Worm (Caenorhabditis elegans) whole organism, L1 larva: Measurements from ENCODE around the gene rps-23.

Experiments
- C04F5.9 ChIP-seq: sonication (generic microtip); optimal IDR thresholded peaks from 2 replicates; lab custom pipeline; 2016; ENCODE audit warnings: missing genetic modification characterization, missing compliant biosample characterization
- C34B4.2 ChIP-seq: sonication (generic microtip); optimal IDR thresholded peaks from 2 replicates; lab custom pipeline; 2017; ENCODE audit warnings: mild to moderate bottlenecking, missing genetic modification characterization, missing compliant biosample characterization
- F16B12.6 ChIP-seq: fragments of 150-350 bp; optimal IDR thresholded peaks from 2 replicates; lab custom pipeline; 2014; ENCODE audit warnings: missing biosample characterization, missing genetic modification characterization
- aha-1 ChIP-seq: fragments of 150-350 bp; optimal IDR thresholded peaks from 2 replicates; lab custom pipeline; 2014; ENCODE audit warnings: missing biosample characterization, missing genetic modification characterization
- alr-1 ChIP-seq: fragments of 200-800 bp; sonication (Bioruptor generic); optimal IDR thresholded peaks from 2 replicates; lab custom pipeline; 2018; ENCODE audit warnings: borderline replicate concordance, mild to moderate bottlenecking, missing genetic modification characterization, missing compliant biosample characterization
- aly-2 ChIP-seq: fragments of 150-350 bp; optimal IDR thresholded peaks from 2 replicates; lab custom pipeline; 2014; ENCODE audit warnings: missing biosample characterization, missing genetic modification characterization
- blmp-1 ChIP-seq: fragments of 150-350 bp; optimal IDR thresholded peaks from 2 replicates; lab custom pipeline; 2014; ENCODE audit warnings: missing biosample characterization, missing genetic modification characterization
- ceh-90 ChIP-seq: sonication (generic microtip); optimal IDR thresholded peaks from 2 replicates; lab custom pipeline; 2016; ENCODE audit warnings: missing genetic modification characterization, missing compliant biosample characterization
- ces-1 ChIP-seq: fragments of 150-350 bp; optimal IDR thresholded peaks from 2 replicates; lab custom pipeline; 2014; ENCODE audit warnings: missing biosample characterization, missing genetic modification reagents, missing genetic modification characterization
- dpl-1 ChIP-seq, 3 experiments: fragments of 150-350 bp in 2 of 3; sonication (generic microtip) in 1 of 3; optimal IDR thresholded peaks; 2 replicates each; lab custom pipeline; 2014 to 2017; ENCODE audit warnings: missing biosample characterization in 3 of 3, missing genetic modification characterization in 3 of 3, missing genetic modification reagents in 3 of 3
- dsc-1 ChIP-seq: sonication (generic microtip); optimal IDR thresholded peaks from 2 replicates; lab custom pipeline; 2016; ENCODE audit warnings: mild to moderate bottlenecking, missing genetic modification characterization, missing compliant biosample characterization
- efl-1 ChIP-seq, 4 experiments: fragments of 150-350 bp; optimal IDR thresholded peaks in 3 of 4; peaks in 1 of 4; 1 replicate in 1 of 4; 2 replicates in 3 of 4; lab custom pipeline; 2014; ENCODE audit warnings: missing biosample characterization in 2 of 4, missing genetic modification characterization in 2 of 4, missing genetic modification reagents in 2 of 4
- elt-2 ChIP-seq: sonication (generic microtip); optimal IDR thresholded peaks from 2 replicates; lab custom pipeline; 2016; ENCODE audit warnings: missing genetic modification characterization, mild to moderate bottlenecking, inconsistent platforms, missing compliant biosample characterization, missing genetic modification reagents
- ets-5 ChIP-seq: fragments of 200-800 bp; sonication (Bioruptor generic); IDR thresholded peaks from 2 replicates; pipeline ENCODE4 v1.3.6; 2022; ENCODE audit warnings: missing genetic modification characterization, missing compliant biosample characterization
- fkh-10 ChIP-seq: sonication (generic microtip); optimal IDR thresholded peaks from 2 replicates; lab custom pipeline; 2017; ENCODE audit warnings: missing biosample characterization, missing genetic modification reagents, missing genetic modification characterization
- fkh-4 ChIP-seq: sonication (generic microtip); optimal IDR thresholded peaks from 2 replicates; lab custom pipeline; 2016; ENCODE audit warnings: missing compliant biosample characterization, missing genetic modification characterization, borderline replicate concordance
- grh-1 ChIP-seq: fragments of 200-800 bp; sonication (Bioruptor generic); IDR thresholded peaks from 2 replicates; pipeline ENCODE4 v1.3.6; 2022; ENCODE audit warnings: missing genetic modification reagents, missing genetic modification characterization, missing compliant biosample characterization
- hpl-2 ChIP-seq: fragments of 150-350 bp; optimal IDR thresholded peaks from 2 replicates; lab custom pipeline; 2014; ENCODE audit warnings: missing biosample characterization, missing genetic modification reagents, missing genetic modification characterization
- irx-1 ChIP-seq: sonication (generic microtip); optimal IDR thresholded peaks from 2 replicates; lab custom pipeline; 2016; ENCODE audit warnings: missing genetic modification characterization, missing compliant biosample characterization
- isw-1 ChIP-seq: fragments of 200-800 bp; sonication (Bioruptor generic); IDR thresholded peaks from 2 replicates; pipeline ENCODE4 v1.3.6; 2022; ENCODE audit warnings: missing genetic modification characterization, missing compliant biosample characterization
- lin-13 ChIP-seq: fragments of 150-350 bp; optimal IDR thresholded peaks from 2 replicates; lab custom pipeline; 2014; ENCODE audit warnings: missing biosample characterization, missing genetic modification reagents, missing genetic modification characterization
- lin-14 ChIP-seq: fragments of 200-800 bp; sonication (Bioruptor generic); optimal IDR thresholded peaks from 2 replicates; lab custom pipeline; 2018; ENCODE audit warnings: mild to moderate bottlenecking, missing genetic modification characterization, moderate library complexity, missing compliant biosample characterization
- lin-15B ChIP-seq: fragments of 150-350 bp; sonication (generic microtip); optimal IDR thresholded peaks from 3 replicates; lab custom pipeline; 2014; ENCODE audit warnings: missing biosample characterization, missing genetic modification characterization
- lin-39 ChIP-seq: fragments of 150-350 bp; optimal IDR thresholded peaks from 2 replicates; lab custom pipeline; 2014; ENCODE audit warnings: missing biosample characterization, missing genetic modification reagents, missing genetic modification characterization
- lir-3 ChIP-seq: sonication (generic microtip); optimal IDR thresholded peaks from 2 replicates; lab custom pipeline; 2016; ENCODE audit warnings: mild to moderate bottlenecking, missing genetic modification characterization, moderate library complexity, missing compliant biosample characterization; ENCODE audit not compliant: poor library complexity
- mep-1 ChIP-seq: fragments of 150-350 bp; optimal IDR thresholded peaks from 2 replicates; lab custom pipeline; 2014; ENCODE audit warnings: missing biosample characterization, missing genetic modification characterization
- nhr-11 ChIP-seq: fragments of 150-350 bp; optimal IDR thresholded peaks from 2 replicates; lab custom pipeline; 2014; ENCODE audit warnings: missing biosample characterization, missing genetic modification characterization
- nhr-12 ChIP-seq: sonication (generic microtip); optimal IDR thresholded peaks from 2 replicates; lab custom pipeline; 2017; ENCODE audit warnings: missing biosample characterization, missing genetic modification characterization
- nhr-20 ChIP-seq: sonication (generic microtip); optimal IDR thresholded peaks from 2 replicates; lab custom pipeline; 2016; ENCODE audit warnings: mild to moderate bottlenecking, missing genetic modification characterization, missing compliant biosample characterization
- nhr-237 ChIP-seq: fragments of 150-350 bp; optimal IDR thresholded peaks from 2 replicates; lab custom pipeline; 2014; ENCODE audit warnings: missing biosample characterization, missing genetic modification characterization
- nhr-28 ChIP-seq: fragments of 150-350 bp; optimal IDR thresholded peaks from 2 replicates; lab custom pipeline; 2014; ENCODE audit warnings: missing biosample characterization, missing genetic modification characterization
- nhr-71 ChIP-seq: sonication (generic microtip); optimal IDR thresholded peaks from 2 replicates; lab custom pipeline; 2016; ENCODE audit warnings: mild to moderate bottlenecking, missing genetic modification characterization, moderate library complexity, missing compliant biosample characterization
- nhr-76 ChIP-seq: sonication (generic microtip); optimal IDR thresholded peaks from 2 replicates; lab custom pipeline; 2017; ENCODE audit warnings: missing biosample characterization, missing genetic modification characterization
- nhr-77 ChIP-seq: fragments of 150-350 bp; optimal IDR thresholded peaks from 2 replicates; lab custom pipeline; 2014; ENCODE audit warnings: missing biosample characterization, missing genetic modification characterization
- nhr-84 ChIP-seq: sonication (generic microtip); optimal IDR thresholded peaks from 2 replicates; lab custom pipeline; 2017; ENCODE audit warnings: missing biosample characterization, missing genetic modification characterization
- nhr-85 ChIP-seq: sonication (generic microtip); peaks from one replicate; lab custom pipeline; 2016; ENCODE audit warnings: missing genetic modification characterization, inconsistent platforms, missing compliant biosample characterization
- nhr-90 ChIP-seq: sonication (generic microtip); optimal IDR thresholded peaks from 2 replicates; lab custom pipeline; 2016; ENCODE audit warnings: mild to moderate bottlenecking, missing genetic modification characterization, missing compliant biosample characterization; ENCODE audit not compliant: poor library complexity
- pag-3 ChIP-seq: sonication (generic microtip); optimal IDR thresholded peaks from 2 replicates; lab custom pipeline; 2017; ENCODE audit warnings: missing genetic modification characterization, mild to moderate bottlenecking, missing compliant biosample characterization, antibody characterized with exemption, borderline replicate concordance; ENCODE audit not compliant: insufficient read depth
- rnt-1 ChIP-seq: sonication (generic microtip); optimal IDR thresholded peaks from 2 replicates; lab custom pipeline; 2016; ENCODE audit warnings: mild to moderate bottlenecking, missing genetic modification characterization, moderate library complexity, missing compliant biosample characterization
- snpc-4 ChIP-seq: fragments of 150-350 bp; optimal IDR thresholded peaks from 2 replicates; lab custom pipeline; 2014; ENCODE audit warnings: missing biosample characterization, missing genetic modification characterization
- snu-23 ChIP-seq: sonication (generic microtip); optimal IDR thresholded peaks from 2 replicates; lab custom pipeline; 2016; ENCODE audit warnings: missing genetic modification characterization, missing compliant biosample characterization
- sox-4 ChIP-seq: sonication (generic microtip); optimal IDR thresholded peaks from 2 replicates; lab custom pipeline; 2016; ENCODE audit warnings: missing genetic modification characterization, missing compliant biosample characterization
- tlp-1 ChIP-seq: fragments of 150-350 bp; optimal IDR thresholded peaks from 2 replicates; lab custom pipeline; 2014; ENCODE audit warnings: missing biosample characterization, missing genetic modification characterization
- unc-62 ChIP-seq: fragments of 150-350 bp; optimal IDR thresholded peaks from 2 replicates; lab custom pipeline; 2014; ENCODE audit warnings: missing biosample characterization, missing genetic modification reagents, missing genetic modification characterization
- unc-86 ChIP-seq: sonication (generic microtip); optimal IDR thresholded peaks from 2 replicates; lab custom pipeline; 2016; ENCODE audit warnings: missing genetic modification characterization, missing compliant biosample characterization
- unc-98 ChIP-seq: fragments of 200-800 bp; sonication (Bioruptor generic); IDR thresholded peaks from 2 replicates; pipeline ENCODE4 v1.3.6; 2022; ENCODE audit warnings: missing genetic modification characterization, missing compliant biosample characterization
- zip-4 ChIP-seq: fragments of 200-800 bp; sonication (Bioruptor generic); optimal IDR thresholded peaks from 2 replicates; lab custom pipeline; 2018; ENCODE audit warnings: mild to moderate bottlenecking, missing genetic modification characterization, moderate library complexity, missing compliant biosample characterization
- ztf-11 ChIP-seq, 2 experiments: sonication (generic microtip); optimal IDR thresholded peaks; 2 replicates each; lab custom pipeline; 2016 to 2017; ENCODE audit warnings: missing genetic modification characterization in 2 of 2, missing biosample characterization in 1 of 2, missing compliant biosample characterization in 1 of 2
- ztf-4 ChIP-seq: fragments of 150-350 bp; optimal IDR thresholded peaks from 2 replicates; lab custom pipeline; 2014; ENCODE audit warnings: missing biosample characterization, missing genetic modification characterization

rps-23 gene

DNA sequence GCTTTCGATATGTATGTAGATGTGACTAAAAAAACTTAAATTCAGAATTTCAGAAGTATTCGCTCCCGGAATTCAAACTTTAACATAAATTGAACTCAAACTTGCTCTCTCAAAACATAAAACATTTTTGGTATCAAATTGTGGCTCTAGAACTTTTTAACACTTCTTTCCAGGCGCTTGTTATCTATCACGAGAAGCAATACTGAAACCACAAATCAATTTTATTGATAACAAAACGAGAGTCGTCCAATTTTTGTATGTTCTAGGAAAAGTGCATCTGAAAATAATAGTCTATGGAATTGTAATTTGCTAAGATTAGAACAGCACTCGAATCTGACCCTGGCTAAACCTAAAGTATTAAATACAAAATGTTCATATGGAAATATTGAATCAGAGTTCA lies 11.9 kb downstream of the rps-23 start:
- TF ChIP-seq dsc-1: no peak
- TF ChIP-seq snpc-4 (tag; lab: Kevin White, UChicago): no peak
- no peak for TF ChIP-seq fkh-10
- TF ChIP-seq C34B4.2: no peak
- no peak for TF ChIP-seq unc-86 (tag; lab: Kevin White, UChicago)
- peak; percentile 54 for TF ChIP-seq elt-2 (tag; lab: Kevin White, UChicago)
- TF ChIP-seq lin-15B: no peak
- TF ChIP-seq grh-1: no peak
- no peak for TF ChIP-seq lin-13 (GFP tag; lab: Kevin White, UChicago)

DNA sequence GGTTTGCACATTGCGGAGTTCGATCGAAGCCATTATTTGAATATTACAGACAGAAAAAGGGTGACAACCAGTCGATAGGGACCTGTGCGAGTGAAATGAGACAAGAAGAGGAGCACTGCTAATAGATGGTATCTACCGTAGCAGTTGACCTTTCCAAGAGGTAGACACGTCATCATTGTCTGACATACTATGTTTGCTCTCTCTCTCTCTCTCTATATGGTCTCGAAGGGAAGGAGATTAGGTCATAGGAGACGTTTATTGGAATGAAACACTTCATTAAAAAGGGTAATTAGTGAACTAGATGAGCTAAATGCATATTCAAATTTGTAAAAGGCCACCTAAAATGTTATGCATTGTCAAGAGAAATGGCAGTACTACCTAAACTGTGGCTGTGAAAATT lies 14.8 kb downstream of the rps-23 start, which contains the start of gene atz-1:
Gene atz-1, minus strand, starts transcription at position 101 of the 400 bp plus-strand sequence.
- no peak for TF ChIP-seq sox-4
- no peak for TF ChIP-seq irx-1 (tag; lab: Kevin White, UChicago)
- no peak for TF ChIP-seq rnt-1 (tag; lab: Kevin White, UChicago)
- no peak for TF ChIP-seq F16B12.6

DNA sequence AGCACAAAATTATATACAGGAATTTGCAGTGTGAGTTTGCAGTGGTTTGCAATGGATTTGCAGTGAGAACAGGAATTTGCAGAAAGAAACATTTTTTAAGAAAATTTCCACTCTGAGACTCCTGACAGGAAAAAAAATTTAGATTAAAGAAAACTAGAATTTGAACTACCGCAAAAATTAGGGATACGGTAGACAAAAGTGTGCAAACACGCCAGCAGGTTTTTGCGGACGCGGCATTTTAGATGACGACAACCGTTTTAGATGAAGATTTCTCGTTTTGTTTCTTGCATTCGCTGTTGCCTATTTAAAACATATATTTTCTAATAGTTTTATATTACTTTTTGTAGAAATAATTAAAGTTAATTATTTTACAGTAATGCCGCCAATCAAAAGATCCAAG lies 19.0 kb downstream of the rps-23 start, which contains the start of gene wdr-46:
Gene wdr-46, plus strand, starts transcription at position 375 of the 400 bp plus-strand sequence.
- peak; percentile 88 for TF ChIP-seq isw-1 (GFP tag; lab: Robert Waterston, UW)
- peak; percentile 93 for TF ChIP-seq mep-1
- no peak for TF ChIP-seq aha-1
- peak; percentile 59 for TF ChIP-seq nhr-11 (tag; lab: Kevin White, UChicago)
- peak; percentile 82 for TF ChIP-seq lin-14 (GFP tag; lab: Kevin White, UChicago)
- no peak for TF ChIP-seq blmp-1
- TF ChIP-seq snpc-4 (tag; lab: Kevin White, UChicago): peak; percentile 70
- TF ChIP-seq ztf-4 (tag; lab: Kevin White, UChicago): peak; percentile 65
- TF ChIP-seq sox-4: peak; percentile 45
- no peak for TF ChIP-seq unc-62 (GFP tag; lab: Kevin White, UChicago)
- TF ChIP-seq nhr-71 (tag; lab: Kevin White, UChicago): peak; percentile 91
- peak; percentile 11; the same call in 1 of the 2 replicates for TF ChIP-seq unc-98
- no peak for TF ChIP-seq nhr-84
- TF ChIP-seq snu-23 (GFP tag; lab: Kevin White, UChicago): peak; percentile 91
- TF ChIP-seq nhr-85: peak; percentile 92
- peak; percentile 90 for TF ChIP-seq nhr-20 (tag; lab: Kevin White, UChicago)
- TF ChIP-seq nhr-237: peak; percentile 62
- TF ChIP-seq nhr-90 (tag; lab: Kevin White, UChicago): peak; percentile 88
- TF ChIP-seq alr-1 (tag; lab: Kevin White, UChicago): no peak
- peak; percentile 86 for TF ChIP-seq unc-86 (tag; lab: Kevin White, UChicago)
- TF ChIP-seq nhr-77 (tag; lab: Kevin White, UChicago): peak; percentile 60
- no peak for TF ChIP-seq tlp-1 (tag; lab: Kevin White, UChicago)
- peak; percentile 42 for TF ChIP-seq fkh-4 (tag; lab: Kevin White, UChicago)
- TF ChIP-seq nhr-28: no peak
- TF ChIP-seq nhr-12 (tag; lab: Kevin White, UChicago): no peak
- TF ChIP-seq C04F5.9 (tag; lab: Kevin White, UChicago): peak; percentile 73
- peak in 1 of 2 experiments; percentile 68 for TF ChIP-seq ztf-11 (tag; optimal IDR thresholded peaks at IDR 0.05; lab: Kevin White, UChicago)
- TF ChIP-seq dpl-1 (GFP tag; optimal IDR thresholded peaks at IDR 0.05; lab: Kevin White, UChicago): peak; percentile 98 to 99 (median 99)
- TF ChIP-seq lir-3 (tag; lab: Kevin White, UChicago): peak; percentile 54
- peak; percentile 47 for TF ChIP-seq ceh-90 (tag; lab: Kevin White, UChicago)
- TF ChIP-seq zip-4: peak; percentile 57
- TF ChIP-seq efl-1 (optimal IDR thresholded peaks at IDR 0.05; lab: Kevin White, UChicago): peak; percentile 88 to 99
- TF ChIP-seq efl-1 (GFP tag; optimal IDR thresholded peaks at IDR 0.05 in 1 of 2; lab: Kevin White, UChicago): peak; percentile 99 to 100
- no peak for TF ChIP-seq pag-3
- peak; percentile 72 for TF ChIP-seq aly-2 (tag; lab: Kevin White, UChicago)
- TF ChIP-seq hpl-2 (GFP tag; lab: Kevin White, UChicago): no peak
- TF ChIP-seq ets-5: no peak
- TF ChIP-seq F16B12.6: peak; percentile 98
- TF ChIP-seq lin-39 (tag; lab: Kevin White, UChicago): peak; percentile 83
- no peak for TF ChIP-seq nhr-76 (tag; lab: Kevin White, UChicago)
- peak; percentile 91 for TF ChIP-seq dsc-1
- TF ChIP-seq ces-1 (GFP tag; lab: Kevin White, UChicago): no peak
